Worm (Caenorhabditis elegans): Measurements from ENCODE around the gene C31G12.1.

C31G12.1 gene

DNA sequence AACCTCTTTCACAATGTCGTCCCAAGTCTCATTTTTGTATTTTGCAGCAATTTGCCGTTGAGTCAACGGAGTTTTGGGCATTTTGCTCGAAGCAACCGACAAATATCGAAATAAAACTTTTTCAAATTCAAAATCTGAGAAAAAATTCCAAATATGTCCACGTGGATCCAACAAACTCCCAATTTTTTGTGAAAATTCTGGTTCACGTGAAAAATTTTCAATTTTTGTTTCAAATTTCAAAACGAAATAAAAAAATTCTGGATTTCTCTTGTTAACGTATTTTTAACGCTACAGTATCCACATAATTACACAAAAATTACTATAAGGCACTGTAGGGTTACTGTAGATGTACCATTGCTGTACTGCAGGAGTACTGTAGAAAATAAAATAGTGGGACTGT lies 18.5 kb upstream of the C31G12.1 start, which contains the start of gene C14A6.13:
Gene C14A6.13, minus strand, starts transcription at position 101 of the 400 bp plus-strand sequence.
- no peak for TF ChIP-seq skn-1 (tag; optimal IDR thresholded peaks at IDR 0.05)
- no peak for TF ChIP-seq sma-3 (GFP tag; optimal IDR thresholded peaks at IDR 0.05)
- no peak for TF ChIP-seq Y55F3AM.14 (GFP tag; optimal IDR thresholded peaks at IDR 0.05)
- TF ChIP-seq nhr-237 (tag; optimal IDR thresholded peaks at IDR 0.05), result no peak
- TF ChIP-seq elt-1 (tag; optimal IDR thresholded peaks at IDR 0.05), result no peak

DNA sequence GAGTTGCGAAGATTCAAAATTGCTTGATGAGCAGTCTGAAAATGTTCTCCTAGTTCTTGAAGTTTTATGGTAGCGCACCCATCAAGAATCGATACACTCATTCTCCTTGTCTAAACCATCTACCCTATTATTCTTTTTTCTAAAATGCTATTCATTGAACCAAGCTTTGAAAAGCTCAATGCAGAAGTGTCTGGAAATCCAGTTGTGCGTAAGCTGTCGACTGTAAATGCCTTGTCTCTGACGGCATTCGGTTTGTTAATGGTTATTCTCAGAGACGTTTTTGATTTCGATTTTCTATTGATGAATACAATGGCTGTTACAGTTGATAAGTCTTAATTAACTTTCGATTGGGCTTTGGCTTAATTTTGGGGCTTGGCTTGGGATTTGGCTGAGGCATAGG lies 17.2 kb upstream of the C31G12.1 start, which contains the start of gene C14A6.12:
Gene C14A6.12, minus strand, starts transcription at position 101 of the 400 bp plus-strand sequence.
- TF ChIP-seq mbf-1 (tag; optimal IDR thresholded peaks at IDR 0.05), result no peak
- no peak for TF ChIP-seq ztf-11 (tag; optimal IDR thresholded peaks at IDR 0.05)
- TF ChIP-seq unc-39 (tag; optimal IDR thresholded peaks at IDR 0.05), result no peak
- no peak for TF ChIP-seq snpc-4 (tag; optimal IDR thresholded peaks at IDR 0.05)
- no peak for TF ChIP-seq C34F6.9 (tag; optimal IDR thresholded peaks at IDR 0.05)
- no peak for TF ChIP-seq lin-39 (tag; optimal IDR thresholded peaks at IDR 0.05)
- TF ChIP-seq nhr-11 (tag; optimal IDR thresholded peaks at IDR 0.05), result no peak
- TF ChIP-seq R02D3.7 (tag; optimal IDR thresholded peaks at IDR 0.05), result no peak
- TF ChIP-seq skn-1 (tag; optimal IDR thresholded peaks at IDR 0.05), result no peak
- TF ChIP-seq nhr-12 (tag; optimal IDR thresholded peaks at IDR 0.05), result no peak
- TF ChIP-seq ZK546.5 (tag; optimal IDR thresholded peaks at IDR 0.05), result no peak
- TF ChIP-seq ama-1 (optimal IDR thresholded peaks at IDR 0.05), result no peak
- no peak for TF ChIP-seq lsy-2 (tag; optimal IDR thresholded peaks at IDR 0.05)
- TF ChIP-seq ztf-4 (tag; optimal IDR thresholded peaks at IDR 0.05), result no peak
- TF ChIP-seq gmeb-1 (tag; optimal IDR thresholded peaks at IDR 0.05), result no peak
- no peak for TF ChIP-seq nhr-25 (tag; optimal IDR thresholded peaks at IDR 0.05)
- TF ChIP-seq unc-62 (GFP tag; optimal IDR thresholded peaks at IDR 0.05), result no peak
- no peak for TF ChIP-seq ztf-1 (GFP tag; conservative IDR thresholded peaks at IDR 0.05)
- no peak for TF ChIP-seq zag-1 (tag; optimal IDR thresholded peaks at IDR 0.05)

DNA sequence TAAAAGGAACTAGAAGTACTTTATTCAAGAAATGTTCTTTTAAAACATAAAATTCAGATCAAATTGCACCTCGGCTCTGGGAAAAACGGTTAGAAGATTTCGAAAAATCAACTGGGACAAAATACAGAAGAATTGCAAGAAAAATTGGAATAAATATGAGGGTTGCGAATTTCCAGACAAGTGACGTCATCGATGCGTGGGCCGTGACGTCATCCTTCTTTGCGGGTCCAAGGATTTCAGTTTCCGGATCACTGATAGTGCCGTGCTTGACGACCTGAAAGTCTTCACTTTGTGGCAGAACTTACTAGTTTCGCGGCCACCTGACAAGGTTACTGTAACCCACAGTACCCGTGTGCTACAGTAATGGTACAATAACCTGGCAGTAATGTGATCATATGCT lies 16.3 kb upstream of the C31G12.1 start:
- TF ChIP-seq unc-62 (GFP tag; optimal IDR thresholded peaks at IDR 0.05) (no peak), nhr-6 (tag; optimal IDR thresholded peaks at IDR 0.05) (no peak), C34F6.9 (tag; optimal IDR thresholded peaks at IDR 0.05) (no peak), elt-1 (tag; optimal IDR thresholded peaks at IDR 0.05) (no peak), ceh-82 (tag; optimal IDR thresholded peaks at IDR 0.05) (no peak), ztf-11 (tag; optimal IDR thresholded peaks at IDR 0.05) (no peak), aly-2 (tag; optimal IDR thresholded peaks at IDR 0.05) (no peak), egl-27 (tag; optimal IDR thresholded peaks at IDR 0.05) (no peak), ztf-4 (tag; optimal IDR thresholded peaks at IDR 0.05) (no peak), nhr-23 (tag; optimal IDR thresholded peaks at IDR 0.05) (no peak), fos-1 (tag; optimal IDR thresholded peaks at IDR 0.05) (no peak)

DNA sequence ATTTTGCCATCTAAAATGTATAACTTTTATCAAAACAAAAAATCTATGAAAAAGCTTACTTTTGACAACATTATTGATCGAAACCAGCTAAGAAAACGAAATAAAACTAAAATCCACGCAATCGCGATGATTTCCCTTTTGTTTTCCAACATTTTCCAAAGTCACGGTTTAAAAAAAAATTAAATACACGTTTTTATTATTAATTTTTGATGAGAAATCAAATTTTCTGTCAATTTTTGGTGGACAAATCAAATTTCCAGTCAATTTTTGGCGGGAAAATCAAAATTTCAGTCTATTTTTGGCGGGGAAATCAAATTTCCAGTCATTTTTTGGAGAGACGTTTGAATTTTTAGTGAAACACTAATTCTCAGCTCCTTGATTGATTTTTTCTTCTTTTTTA lies 15.0 kb upstream of the C31G12.1 start, which contains the start of gene C14A6.5:
Gene C14A6.5, minus strand, starts transcription at position 101 of the 400 bp plus-strand sequence.
- TF ChIP-seq elt-1 (tag; optimal IDR thresholded peaks at IDR 0.05) (no peak), crh-2 (tag; optimal IDR thresholded peaks at IDR 0.05) (no peak), sma-9 (GFP tag; optimal IDR thresholded peaks at IDR 0.05) (no peak), sma-9 (tag; optimal IDR thresholded peaks at IDR 0.05) (no peak), ztf-11 (tag; optimal IDR thresholded peaks at IDR 0.05) (no peak), unc-62 (GFP tag; optimal IDR thresholded peaks at IDR 0.05) (no peak), ceh-82 (tag; optimal IDR thresholded peaks at IDR 0.05) (no peak), unc-39 (tag; optimal IDR thresholded peaks at IDR 0.05) (no peak), Y55F3AM.14 (GFP tag; optimal IDR thresholded peaks at IDR 0.05) (no peak), ama-1 (optimal IDR thresholded peaks at IDR 0.05) (no peak), unc-55 (GFP tag; optimal IDR thresholded peaks at IDR 0.05) (no peak)

DNA sequence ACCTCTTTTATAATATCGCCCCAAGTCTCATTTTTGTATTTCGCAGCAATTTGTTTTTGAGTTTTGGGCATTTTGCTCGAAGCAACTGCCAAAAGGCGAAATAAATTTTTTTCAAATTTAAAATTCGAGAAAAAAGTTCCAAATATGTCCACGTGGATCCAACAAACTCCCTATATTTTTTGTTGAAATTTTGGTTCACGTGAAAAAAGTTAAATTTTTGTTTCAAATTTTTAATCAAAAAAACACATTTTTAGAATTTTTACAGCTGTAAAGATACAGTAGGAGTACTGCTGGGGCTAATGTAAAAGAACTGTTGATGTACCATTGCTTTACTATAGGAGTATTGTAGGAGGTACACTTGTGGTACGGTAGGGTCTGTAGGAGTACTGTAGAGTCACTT lies 12.6 kb upstream of the C31G12.1 start, which contains the start of gene C14A6.6:
Gene C14A6.6, minus strand, starts transcription at position 101 of the 400 bp plus-strand sequence.
- TF ChIP-seq ztf-1 (GFP tag; conservative IDR thresholded peaks at IDR 0.05) (no peak), nhr-237 (tag; optimal IDR thresholded peaks at IDR 0.05) (no peak), gmeb-1 (tag; optimal IDR thresholded peaks at IDR 0.05) (no peak), skn-1 (tag; optimal IDR thresholded peaks at IDR 0.05) (no peak), ztf-4 (tag; optimal IDR thresholded peaks at IDR 0.05) (no peak), sem-4 (tag; optimal IDR thresholded peaks at IDR 0.05) (no peak), F13H6.1 (tag; optimal IDR thresholded peaks at IDR 0.05) (no peak), elt-3 (tag; optimal IDR thresholded peaks at IDR 0.05) (no peak), unc-39 (tag; optimal IDR thresholded peaks at IDR 0.05) (no peak), alr-1 (tag; optimal IDR thresholded peaks at IDR 0.05) (no peak), nhr-10 (tag; optimal IDR thresholded peaks at IDR 0.05) (no peak), nhr-129 (tag; optimal IDR thresholded peaks at IDR 0.05) (no peak), sma-3 (GFP tag; optimal IDR thresholded peaks at IDR 0.05) (no peak), lin-13 (GFP tag; optimal IDR thresholded peaks at IDR 0.05) (no peak), lsy-2 (tag; optimal IDR thresholded peaks at IDR 0.05) (no peak)
